Worm (Caenorhabditis elegans): ENCODE results near the gene math-13.

math-13 gene

ce11 chrII:1897936-1898335 is 22.2 kb downstream of the math-13 start, which contains the start of gene C46F9.6:
Gene C46F9.6, plus strand, starts transcription at chrII:1898236.
- TF ChIP-seq W03F9.2 (tag; optimal IDR thresholded peaks at IDR 0.05) (no peak), dao-5 (tag; optimal IDR thresholded peaks at IDR 0.05) (no peak), him-1 (tag; optimal IDR thresholded peaks at IDR 0.05) (no peak)

ce11 chrII:1899934-1900333 is 24.2 kb downstream of the math-13 start, which contains the start of gene math-24:
Gene math-24, plus strand, starts transcription at chrII:1900234.
- no peak for TF ChIP-seq W03F9.2 (tag; optimal IDR thresholded peaks at IDR 0.05)
- TF ChIP-seq dao-5 (tag; optimal IDR thresholded peaks at IDR 0.05) = no peak
- no peak for TF ChIP-seq him-1 (tag; optimal IDR thresholded peaks at IDR 0.05)

- TF ChIP-seq dao-5 (tag; optimal IDR thresholded peaks at IDR 0.05) (no peak), him-1 (tag; optimal IDR thresholded peaks at IDR 0.05) (no peak), W03F9.2 (tag; optimal IDR thresholded peaks at IDR 0.05) (no peak)
These were observed 26.2 kb downstream of the math-13 start, which contains the start of gene math-23 for ce11 chrII:1901981-1902380. Gene math-23, plus strand, starts transcription at chrII:1902281.

- TF ChIP-seq him-1 (tag; optimal IDR thresholded peaks at IDR 0.05) (no peak), W03F9.2 (tag; optimal IDR thresholded peaks at IDR 0.05) (no peak), dao-5 (tag; optimal IDR thresholded peaks at IDR 0.05) (no peak)
These were observed 29.3 kb downstream of the math-13 start, which contains the start of gene math-22 for ce11 chrII:1905104-1905503. Gene math-22, plus strand, starts transcription at chrII:1905404.

ce11 chrII:1912741-1913140 is 37.0 kb downstream of the math-13 start, which contains the start of gene math-31:
Gene math-31, minus strand, starts transcription at chrII:1912841.
- TF ChIP-seq him-1 (tag; optimal IDR thresholded peaks at IDR 0.05) (no peak), W03F9.2 (tag; optimal IDR thresholded peaks at IDR 0.05) (no peak), dao-5 (tag; optimal IDR thresholded peaks at IDR 0.05) (no peak)

- no peak for TF ChIP-seq W03F9.2 (tag; optimal IDR thresholded peaks at IDR 0.05)
- TF ChIP-seq him-1 (tag; optimal IDR thresholded peaks at IDR 0.05) = no peak
- no peak for TF ChIP-seq dao-5 (tag; optimal IDR thresholded peaks at IDR 0.05)
These were observed 42.1 kb downstream of the math-13 start, which contains the start of gene bath-4 for ce11 chrII:1917862-1918261. Gene bath-4, minus strand, starts transcription at chrII:1917962.

- TF ChIP-seq W03F9.2 (tag; optimal IDR thresholded peaks at IDR 0.05) = no peak
- TF ChIP-seq him-1 (tag; optimal IDR thresholded peaks at IDR 0.05) = no peak
- no peak for TF ChIP-seq dao-5 (tag; optimal IDR thresholded peaks at IDR 0.05)
These were observed 45.3 kb downstream of the math-13 start, which contains the start of gene bath-7 for ce11 chrII:1921018-1921417. Gene bath-7, minus strand, starts transcription at chrII:1921118.

- TF ChIP-seq W03F9.2 (tag; optimal IDR thresholded peaks at IDR 0.05) (no peak), dao-5 (tag; optimal IDR thresholded peaks at IDR 0.05) (no peak), him-1 (tag; optimal IDR thresholded peaks at IDR 0.05) (no peak)
These were observed 47.0 kb downstream of the math-13 start, which contains the start of the genes bath-2 and F52C6.4 for ce11 chrII:1922665-1923187. Gene bath-2, minus strand, starts transcription at chrII:1922765. Gene F52C6.4, plus strand, starts transcription at chrII:1923137.

ce11 chrII:1924459-1924858 is 48.7 kb downstream of the math-13 start, which contains the start of gene F52C6.3:
Gene F52C6.3, plus strand, starts transcription at chrII:1924759.
- TF ChIP-seq him-1 (tag; optimal IDR thresholded peaks at IDR 0.05) (no peak), W03F9.2 (tag; optimal IDR thresholded peaks at IDR 0.05) (no peak), dao-5 (tag; optimal IDR thresholded peaks at IDR 0.05) (no peak)

ce11 chrII:1926162-1926561 is 50.4 kb downstream of the math-13 start, which contains the start of gene F52C6.2:
Gene F52C6.2, plus strand, starts transcription at chrII:1926462.
- no peak for TF ChIP-seq him-1 (tag; optimal IDR thresholded peaks at IDR 0.05)

Data from whole organism, L4/young adult.